Fruit fly (Drosophila melanogaster) whole organism, prepupa: ENCODE data around the gene Gyc88E.

ENCODE experiments used
- Blimp-1 ChIP-seq: fragments of 200-800 bp; sonication (Bioruptor generic); optimal IDR thresholded peaks from 3 replicates; lab custom pipeline; 2017; ENCODE audit warnings: missing biosample characterization, missing genetic modification characterization, mild to moderate bottlenecking, moderate library complexity, missing genetic modification reagents
- CG10669 ChIP-seq: fragments of 200-800 bp; sonication (Bioruptor generic); optimal IDR thresholded peaks from 3 replicates; lab custom pipeline; 2018; ENCODE audit warnings: missing biosample characterization, mild to moderate bottlenecking, missing genetic modification characterization, moderate library complexity
- CG11294 ChIP-seq: fragments of 200-800 bp; sonication (Bioruptor generic); IDR thresholded peaks from 2 replicates; pipeline ENCODE4 v1.3.6; 2022; ENCODE audit warnings: missing biosample characterization, missing genetic modification characterization
- CG11762 ChIP-seq: fragments of 200-800 bp; sonication (Bioruptor generic); optimal IDR thresholded peaks from 3 replicates; lab custom pipeline; 2016; ENCODE audit warnings: missing biosample characterization, missing genetic modification characterization; ENCODE audit not compliant: insufficient read depth
- CG15336 ChIP-seq: fragments of 200-800 bp; sonication (Bioruptor generic); IDR thresholded peaks from 2 replicates; pipeline ENCODE4 v1.3.6; 2022; ENCODE audit warnings: missing biosample characterization, missing genetic modification characterization
- CG1621 ChIP-seq: fragments of 200-800 bp; sonication (Bioruptor generic); optimal IDR thresholded peaks from 3 replicates; lab custom pipeline; 2018; ENCODE audit warnings: missing biosample characterization, mild to moderate bottlenecking, missing genetic modification characterization
- CG16779 ChIP-seq: fragments of 200-800 bp; sonication (Bioruptor generic); optimal IDR thresholded peaks from 3 replicates; lab custom pipeline; 2017; ENCODE audit warnings: missing biosample characterization, mild to moderate bottlenecking, missing genetic modification characterization
- CG3032 ChIP-seq: fragments of 200-800 bp; optimal IDR thresholded peaks from 2 replicates; lab custom pipeline; 2019; ENCODE audit warnings: missing biosample characterization, mild to moderate bottlenecking, missing genetic modification characterization, moderate library complexity
- CG31627 ChIP-seq: fragments of 200-800 bp; sonication (Bioruptor generic); optimal IDR thresholded peaks from 3 replicates; lab custom pipeline; 2016; ENCODE audit warnings: missing biosample characterization, missing genetic modification characterization
- CG32006 ChIP-seq: fragments of 200-800 bp; sonication (Bioruptor generic); optimal IDR thresholded peaks from 3 replicates; lab custom pipeline; 2017; ENCODE audit warnings: missing biosample characterization, mild to moderate bottlenecking, missing genetic modification characterization
- CG34406 ChIP-seq: fragments of 200-800 bp; sonication (Bioruptor generic); optimal IDR thresholded peaks from 3 replicates; lab custom pipeline; 2016; ENCODE audit warnings: missing biosample characterization, missing genetic modification characterization
- CG3919 ChIP-seq: fragments of 200-800 bp; sonication (Bioruptor generic); optimal IDR thresholded peaks from 3 replicates; lab custom pipeline; 2016; ENCODE audit warnings: missing biosample characterization, missing genetic modification characterization
- CG6163 ChIP-seq: fragments of 200-800 bp; sonication (Bioruptor generic); IDR thresholded peaks from 3 replicates; pipeline ENCODE4 v1.3.6; 2022; ENCODE audit warnings: missing biosample characterization, missing genetic modification characterization
- CG6276 ChIP-seq: fragments of 200-800 bp; sonication (Bioruptor generic); optimal IDR thresholded peaks from 2 replicates; lab custom pipeline; 2017; ENCODE audit warnings: missing biosample characterization, mild to moderate bottlenecking, missing genetic modification characterization
- CG6792 ChIP-seq: fragments of 200-800 bp; sonication (Bioruptor generic); optimal IDR thresholded peaks from 3 replicates; lab custom pipeline; 2016; ENCODE audit warnings: missing biosample characterization, missing genetic modification characterization
- CG6808 ChIP-seq: fragments of 200-800 bp; sonication (Bioruptor generic); optimal IDR thresholded peaks from 3 replicates; lab custom pipeline; 2017; ENCODE audit warnings: missing biosample characterization, missing genetic modification characterization, mild to moderate bottlenecking, moderate library complexity, missing genetic modification reagents
- CG6854 ChIP-seq: fragments of 200-800 bp; sonication (Bioruptor generic); optimal IDR thresholded peaks from 2 replicates; lab custom pipeline; 2017; ENCODE audit warnings: missing biosample characterization, mild to moderate bottlenecking, missing genetic modification characterization
- CG8119 ChIP-seq: fragments of 200-800 bp; sonication (Bioruptor generic); IDR thresholded peaks from 3 replicates; pipeline ENCODE4 v1.3.6; 2022; ENCODE audit warnings: missing biosample characterization, missing genetic modification characterization
- CG8632 ChIP-seq: fragments of 200-800 bp; sonication (Bioruptor generic); optimal IDR thresholded peaks from 3 replicates; lab custom pipeline; 2016; ENCODE audit warnings: missing biosample characterization, missing genetic modification characterization
- Eip78C ChIP-seq: fragments of 200-800 bp; sonication (Bioruptor generic); peaks from one replicate; lab custom pipeline; 2016; ENCODE audit warnings: missing biosample characterization, missing genetic modification characterization
- Ets21C ChIP-seq: fragments of 200-800 bp; sonication (Bioruptor generic); optimal IDR thresholded peaks from 3 replicates; lab custom pipeline; 2016; ENCODE audit warnings: missing biosample characterization, missing genetic modification characterization
- Ets96B ChIP-seq: fragments of 200-800 bp; optimal IDR thresholded peaks from 2 replicates; lab custom pipeline; 2019; ENCODE audit warnings: missing biosample characterization, mild to moderate bottlenecking, missing genetic modification characterization, moderate library complexity
- Gug ChIP-seq: fragments of 200-800 bp; sonication (Bioruptor generic); IDR thresholded peaks from 2 replicates; pipeline ENCODE4 v1.3.6; 2022; ENCODE audit warnings: missing biosample characterization, missing genetic modification characterization
- Hr39 ChIP-seq: fragments of 200-800 bp; sonication (Bioruptor generic); optimal IDR thresholded peaks from 2 replicates; lab custom pipeline; 2016; ENCODE audit warnings: missing biosample characterization, missing genetic modification characterization
- Hr4 ChIP-seq: fragments of 200-800 bp; sonication (Bioruptor generic); optimal IDR thresholded peaks from 3 replicates; lab custom pipeline; 2016; ENCODE audit warnings: missing biosample characterization, missing genetic modification characterization
- Lpt ChIP-seq: fragments of 200-800 bp; sonication (Bioruptor generic); optimal IDR thresholded peaks from 3 replicates; lab custom pipeline; 2016; ENCODE audit warnings: missing biosample characterization, missing genetic modification characterization
- Met ChIP-seq: fragments of 200-800 bp; sonication (Bioruptor generic); optimal IDR thresholded peaks from 3 replicates; lab custom pipeline; 2016; ENCODE audit warnings: missing biosample characterization, missing genetic modification characterization
- OdsH ChIP-seq: fragments of 200-800 bp; sonication (Bioruptor generic); optimal IDR thresholded peaks from 3 replicates; lab custom pipeline; 2016; ENCODE audit warnings: missing biosample characterization, missing genetic modification characterization
- Smox ChIP-seq: fragments of 200-800 bp; sonication (Bioruptor generic); optimal IDR thresholded peaks from 3 replicates; lab custom pipeline; 2016; ENCODE audit warnings: missing biosample characterization, missing genetic modification characterization
- Sox14 ChIP-seq: fragments of 200-800 bp; sonication (Bioruptor generic); optimal IDR thresholded peaks from 3 replicates; lab custom pipeline; 2016; ENCODE audit warnings: missing biosample characterization, missing genetic modification characterization
- Sox15 ChIP-seq: fragments of 200-800 bp; sonication (Bioruptor generic); optimal IDR thresholded peaks from 3 replicates; lab custom pipeline; 2016; ENCODE audit warnings: missing biosample characterization, missing genetic modification characterization
- achi ChIP-seq: fragments of 200-800 bp; sonication (Bioruptor generic); optimal IDR thresholded peaks from 3 replicates; lab custom pipeline; 2016; ENCODE audit warnings: missing biosample characterization, missing genetic modification characterization
- acj6 ChIP-seq: fragments of 200-800 bp; sonication (Bioruptor generic); optimal IDR thresholded peaks from 3 replicates; lab custom pipeline; 2016; ENCODE audit warnings: missing biosample characterization, missing genetic modification characterization
- cyc ChIP-seq: fragments of 200-800 bp; sonication (Bioruptor generic); optimal IDR thresholded peaks from 3 replicates; lab custom pipeline; 2016; ENCODE audit warnings: missing biosample characterization, missing genetic modification characterization
- dsx ChIP-seq: fragments of 200-800 bp; optimal IDR thresholded peaks from 3 replicates; lab custom pipeline; 2019; ENCODE audit warnings: missing biosample characterization, mild to moderate bottlenecking, missing genetic modification characterization, moderate library complexity; ENCODE audit not compliant: poor library complexity, severe bottlenecking
- eg ChIP-seq: fragments of 200-800 bp; sonication (Bioruptor generic); IDR thresholded peaks from 3 replicates; pipeline ENCODE4 v1.3.6; 2022; ENCODE audit warnings: missing biosample characterization, missing genetic modification characterization
- esn ChIP-seq: fragments of 200-800 bp; sonication (Bioruptor generic); optimal IDR thresholded peaks from 2 replicates; lab custom pipeline; 2016; ENCODE audit warnings: missing biosample characterization, mild to moderate bottlenecking, missing genetic modification characterization, moderate library complexity
- fd59A ChIP-seq: fragments of 200-800 bp; sonication (Bioruptor generic); optimal IDR thresholded peaks from 2 replicates; lab custom pipeline; 2017; ENCODE audit warnings: missing biosample characterization, mild to moderate bottlenecking, missing genetic modification characterization, missing genetic modification reagents
- fd85E ChIP-seq: fragments of 200-800 bp; sonication (Bioruptor generic); optimal IDR thresholded peaks from 3 replicates; lab custom pipeline; 2016; ENCODE audit warnings: missing biosample characterization, missing genetic modification characterization
- fkh ChIP-seq: fragments of 200-800 bp; sonication (Bioruptor generic); optimal IDR thresholded peaks from 3 replicates; lab custom pipeline; 2017; ENCODE audit warnings: missing biosample characterization, mild to moderate bottlenecking, missing genetic modification characterization, moderate library complexity
- lz ChIP-seq: fragments of 200-800 bp; sonication (Bioruptor generic); optimal IDR thresholded peaks from 3 replicates; lab custom pipeline; 2016; ENCODE audit warnings: missing biosample characterization, missing genetic modification characterization
- net ChIP-seq: fragments of 200-800 bp; sonication (Bioruptor generic); optimal IDR thresholded peaks from 3 replicates; lab custom pipeline; 2016; ENCODE audit warnings: missing biosample characterization, missing genetic modification characterization
- salr ChIP-seq, 2 experiments: fragments of 200-800 bp; sonication (Bioruptor generic); optimal IDR thresholded peaks; 3 replicates each; lab custom pipeline; 2016 to 2018; ENCODE audit warnings: missing biosample characterization in 2 of 2, missing genetic modification characterization in 2 of 2, mild to moderate bottlenecking in 1 of 2
- spab ChIP-seq: fragments of 200-800 bp; sonication (Bioruptor generic); optimal IDR thresholded peaks from 2 replicates; lab custom pipeline; 2017; ENCODE audit warnings: missing biosample characterization, mild to moderate bottlenecking, missing genetic modification characterization, missing genetic modification reagents
- ss ChIP-seq, 2 experiments: fragments of 200-800 bp; sonication (Bioruptor generic); optimal IDR thresholded peaks; 2 replicates in 1 of 2; 3 replicates in 1 of 2; lab custom pipeline; 2017 to 2018; ENCODE audit warnings: mild to moderate bottlenecking in 2 of 2, missing biosample characterization in 2 of 2, missing genetic modification characterization in 2 of 2, moderate library complexity in 1 of 2
- svp ChIP-seq: fragments of 200-800 bp; sonication (Bioruptor generic); peaks from one replicate; lab custom pipeline; 2016; ENCODE audit warnings: missing biosample characterization, missing genetic modification characterization
- topi ChIP-seq: fragments of 200-800 bp; sonication (Bioruptor generic); optimal IDR thresholded peaks from 3 replicates; lab custom pipeline; 2016; ENCODE audit warnings: missing biosample characterization, missing genetic modification characterization
- vri ChIP-seq: fragments of 200-800 bp; sonication (Bioruptor generic); optimal IDR thresholded peaks from 3 replicates; lab custom pipeline; 2016; ENCODE audit warnings: missing biosample characterization, mild to moderate bottlenecking, missing genetic modification characterization

The Gyc88E gene

dm6 chr3R:15206273-15206672 is 56.1 kb downstream of the Gyc88E start, which contains the start of gene Spn88Ea (continued):
- TF ChIP-seq CG8119 (GFP tag; lab: Robert Waterston, UW) (no peak), CG3919 (GFP tag; lab: Kevin White, UChicago) (peak; percentile 25), Eip78C (GFP tag; lab: Kevin White, UChicago) (peak; percentile 59), CG34406 (no peak), CG6808 (GFP tag; lab: Kevin White, UChicago) (no peak), CG11294 (GFP tag; lab: Robert Waterston, UW) (no peak), vri (GFP tag; lab: Kevin White, UChicago) (no peak)

dm6 chr3R:15208712-15209499 is 58.7 kb downstream of the Gyc88E start, which contains the start of the genes Spn88Eb and Mau2:
Gene Spn88Eb (minus strand): TSS chr3R:15208762.
Gene Mau2 (plus strand): TSS chr3R:15209204.
- no peak for TF ChIP-seq CG6854 (GFP tag; lab: Kevin White, UChicago)
- TF ChIP-seq CG8632 (GFP tag; lab: Kevin White, UChicago): no peak
- peak; percentile 58 for TF ChIP-seq lz (GFP tag; lab: Kevin White, UChicago)
- TF ChIP-seq Hr39: no peak
- TF ChIP-seq CG32006 (GFP tag; lab: Kevin White, UChicago): no peak
- TF ChIP-seq topi (GFP tag; lab: Kevin White, UChicago): no peak
- no peak for TF ChIP-seq fd85E
- no peak for TF ChIP-seq fkh
- TF ChIP-seq CG6276 (GFP tag; lab: Kevin White, UChicago): no peak
- TF ChIP-seq Sox15 (GFP tag; lab: Kevin White, UChicago): no peak
- no peak for TF ChIP-seq Eip78C (GFP tag; lab: Kevin White, UChicago)
- peak; percentile 70 for TF ChIP-seq eg (GFP tag; lab: Robert Waterston, UW)
- no peak for TF ChIP-seq Blimp-1 (GFP tag; lab: Kevin White, UChicago)
- no peak for TF ChIP-seq CG16779 (tag; lab: Kevin White, UChicago)
- no peak for TF ChIP-seq net
- no peak for TF ChIP-seq vri (GFP tag; lab: Kevin White, UChicago)
- TF ChIP-seq esn: peak; percentile 52
- TF ChIP-seq achi (GFP tag; lab: Kevin White, UChicago): no peak
- TF ChIP-seq Ets96B (tag; lab: Kevin White, UChicago): no peak
- TF ChIP-seq Met (GFP tag; lab: Kevin White, UChicago): no peak
- TF ChIP-seq CG10669 (GFP tag; lab: Kevin White, UChicago): no peak
- TF ChIP-seq Ets21C (GFP tag; lab: Kevin White, UChicago): no peak
- TF ChIP-seq Sox14: peak; percentile 49
- peak; percentile 18; the same call in 1 of the 3 replicates for TF ChIP-seq CG6163
- no peak for TF ChIP-seq CG1621 (tag; lab: Kevin White, UChicago)
- TF ChIP-seq Gug: peak; percentile 60
- no peak for TF ChIP-seq Smox
- no peak for TF ChIP-seq ss (GFP tag; optimal IDR thresholded peaks at IDR 0.05; lab: Kevin White, UChicago)
- TF ChIP-seq CG11294 (GFP tag; lab: Robert Waterston, UW): peak; percentile 43; the same call in 1 of the 2 replicates
- TF ChIP-seq CG31627 (GFP tag; lab: Kevin White, UChicago): peak; percentile 63
- TF ChIP-seq spab (GFP tag; lab: Kevin White, UChicago): no peak
- no peak for TF ChIP-seq acj6 (GFP tag; lab: Kevin White, UChicago)
- TF ChIP-seq CG8119 (GFP tag; lab: Robert Waterston, UW): no peak
- peak; percentile 62 for TF ChIP-seq CG3032
- no peak for TF ChIP-seq Hr4
- TF ChIP-seq dsx (GFP tag; lab: Kevin White, UChicago): no peak
- no peak for TF ChIP-seq Lpt (GFP tag; lab: Kevin White, UChicago)
- no peak for TF ChIP-seq svp (GFP tag; lab: Kevin White, UChicago)
- TF ChIP-seq OdsH (GFP tag; lab: Kevin White, UChicago): no peak
- TF ChIP-seq CG6792 (GFP tag; lab: Kevin White, UChicago): peak; percentile 8
- peak; percentile 52 for TF ChIP-seq cyc (GFP tag; lab: Kevin White, UChicago)
- no peak for TF ChIP-seq CG15336
- no peak for TF ChIP-seq CG11762 (GFP tag; lab: Kevin White, UChicago)
- TF ChIP-seq fd59A (GFP tag; lab: Kevin White, UChicago): no peak
- TF ChIP-seq salr (GFP tag; optimal IDR thresholded peaks at IDR 0.05; lab: Kevin White, UChicago): no peak
